Fruit fly (Drosophila melanogaster): ENCODE results near the gene CG6071.

Gene CG6071

DNA sequence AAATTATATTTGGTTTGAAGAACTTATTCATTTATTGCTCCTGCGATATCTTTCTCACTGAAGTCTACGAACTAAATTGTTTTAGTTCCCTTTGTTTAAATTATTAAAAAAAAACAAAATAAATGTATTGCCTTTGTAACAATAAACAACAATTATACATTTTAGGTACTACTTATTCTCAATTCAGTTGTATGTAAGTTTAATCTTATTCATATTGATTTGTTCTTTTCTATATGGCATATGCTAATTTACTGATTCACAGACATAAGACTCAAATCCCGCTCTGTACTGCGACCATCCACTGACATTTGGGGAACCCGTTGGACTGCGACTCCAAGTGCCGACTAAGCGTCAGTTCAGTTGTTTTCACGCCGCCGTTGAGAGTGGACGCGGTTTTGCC lies 14.7 kb downstream of the CG6071 start, which contains the start of gene CG32091:
Gene CG32091 (plus strand): TSS at position 301 of the 400 bp plus-strand sequence.
- TF ChIP-seq CG18262 (tag; optimal IDR thresholded peaks at IDR 0.05) (no peak), so (GFP tag; IDR thresholded peaks at IDR 0.05) (no peak), CG8388 (GFP tag; optimal IDR thresholded peaks at IDR 0.05) (no peak), CG13624 (GFP tag; optimal IDR thresholded peaks at IDR 0.05) (no peak), phol (tag; optimal IDR thresholded peaks at IDR 0.05) (no peak), Nf-YC (tag; optimal IDR thresholded peaks at IDR 0.05) (no peak), CG6791 (GFP tag; IDR thresholded peaks at IDR 0.05; ENCODE audit: partially characterized antibody) (no peak), CG1792 (GFP tag; optimal IDR thresholded peaks at IDR 0.05) (no peak), Kr (GFP tag; optimal IDR thresholded peaks at IDR 0.05) (no peak), Bgb (GFP tag; IDR thresholded peaks at IDR 0.05; ENCODE audit: partially characterized antibody) (no peak), CG16779 (GFP tag; IDR thresholded peaks at IDR 0.05) (0 out of 2 replicates have a peak, but pooled peaks have one; percentile 11), pum (GFP tag; optimal IDR thresholded peaks at IDR 0.05) (no peak), Rfx (GFP tag; IDR thresholded peaks at IDR 0.05) (no peak), D19B (GFP tag; optimal IDR thresholded peaks at IDR 0.05) (no peak), rib (GFP tag; IDR thresholded peaks at IDR 0.05) (0 out of 2 replicates have a peak, but pooled peaks have one; percentile 20), Pdp1 (GFP tag; optimal IDR thresholded peaks at IDR 0.05) (no peak), CG17568 (GFP tag; optimal IDR thresholded peaks at IDR 0.05) (no peak), CG30431 (GFP tag; optimal IDR thresholded peaks at IDR 0.05) (no peak)

DNA sequence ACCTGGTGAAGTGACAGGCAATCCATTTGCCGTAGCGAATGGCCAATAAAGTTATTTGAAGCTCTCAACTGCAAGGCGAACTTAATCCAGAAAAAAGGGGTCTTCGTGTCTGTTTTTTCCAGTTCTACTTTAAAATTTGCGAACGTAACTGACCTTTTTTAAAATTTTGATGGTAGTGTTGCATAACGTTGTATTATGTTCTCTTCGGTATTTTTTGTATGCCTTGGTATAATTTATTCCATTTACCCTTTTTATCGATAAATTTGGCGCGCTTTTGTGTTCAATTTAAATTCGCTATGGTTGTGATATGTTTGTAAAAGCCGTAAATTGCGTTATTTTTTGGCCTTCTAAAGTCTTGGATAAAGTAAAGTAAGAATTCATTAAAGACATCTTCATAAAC lies 15.1 kb downstream of the CG6071 start:
- peak; percentile 56; the same call in 1 of the 2 replicates for TF ChIP-seq CG13287 (GFP tag; IDR thresholded peaks at IDR 0.05; ENCODE audit: partially characterized antibody)
- peak; percentile 93 for TF ChIP-seq CG10267 (tag; optimal IDR thresholded peaks at IDR 0.05)
- TF ChIP-seq CG30403 (GFP tag; optimal IDR thresholded peaks at IDR 0.05), result no peak
- TF ChIP-seq CG1603 (tag; optimal IDR thresholded peaks at IDR 0.05), result peak; percentile 5
- TF ChIP-seq CG30020 (tag; optimal IDR thresholded peaks at IDR 0.05), result no peak
- no peak for TF ChIP-seq CG11398 (GFP tag; optimal IDR thresholded peaks at IDR 0.05)
- no peak for TF ChIP-seq bbx (GFP tag; IDR thresholded peaks at IDR 0.05; ENCODE audit: partially characterized antibody)
- no peak for TF ChIP-seq Lim3 (GFP tag; IDR thresholded peaks at IDR 0.05)
- peak; percentile 23 for TF ChIP-seq Med (GFP tag)
- peak; percentile 32; the same call in 1 of the 4 replicates for TF ChIP-seq Dll (GFP tag; IDR thresholded peaks at IDR 0.05; ENCODE audit: partially characterized antibody)
- peak; percentile 93 for TF ChIP-seq Dp (GFP tag; optimal IDR thresholded peaks at IDR 0.05)
- TF ChIP-seq Ets97D (GFP tag; optimal IDR thresholded peaks at IDR 0.05), result peak; percentile 33
- TF ChIP-seq BEAF-32 (GFP tag; optimal IDR thresholded peaks at IDR 0.05), result peak; percentile 36
- peak; percentile 61 for TF ChIP-seq pzg (GFP tag; optimal IDR thresholded peaks at IDR 0.05)
- TF ChIP-seq sens (GFP tag), result peak; percentile 32
- peak; percentile 57 for TF ChIP-seq CG15514 (GFP tag; optimal IDR thresholded peaks at IDR 0.05)
- TF ChIP-seq nerfin-1 (tag; optimal IDR thresholded peaks at IDR 0.05), result no peak
- TF ChIP-seq Sry-δ (GFP tag; optimal IDR thresholded peaks at IDR 0.05), result peak; percentile 46
- peak; percentile 91 for TF ChIP-seq vvl (GFP tag; IDR thresholded peaks at IDR 0.05)
- 0 out of 2 replicates have a peak, but pooled peaks have one; percentile 10 for TF ChIP-seq MBD-R2 (GFP tag; IDR thresholded peaks at IDR 0.05)
- peak; percentile 16 for TF ChIP-seq her (GFP tag; optimal IDR thresholded peaks at IDR 0.05)
- no peak for TF ChIP-seq corto (GFP tag; optimal IDR thresholded peaks at IDR 0.05)
- TF ChIP-seq Fer3 (tag; optimal IDR thresholded peaks at IDR 0.05), result no peak
- peak in 1 of 2 experiments; percentile 64 for TF ChIP-seq Pdp1 (GFP tag; optimal IDR thresholded peaks at IDR 0.05)
- peak in 1 of 2 experiments; percentile 50 for TF ChIP-seq eve (GFP tag; optimal IDR thresholded peaks at IDR 0.05)
- no peak for TF ChIP-seq Rfx (GFP tag; IDR thresholded peaks at IDR 0.05)
- no peak for TF ChIP-seq CG17912 (GFP tag; optimal IDR thresholded peaks at IDR 0.05)
- TF ChIP-seq crc (GFP tag; optimal IDR thresholded peaks at IDR 0.05), result no peak
- peak; percentile 48 for TF ChIP-seq CG2116 (GFP tag; optimal IDR thresholded peaks at IDR 0.05)
- TF ChIP-seq pb (GFP tag; optimal IDR thresholded peaks at IDR 0.05), result no peak
- TF ChIP-seq Sox102F (GFP tag; optimal IDR thresholded peaks at IDR 0.05), result no peak
- 0 out of 3 replicates have a peak, but pooled peaks have one; percentile 36 for TF ChIP-seq Doc3 (GFP tag; IDR thresholded peaks at IDR 0.05; ENCODE audit: partially characterized antibody)
- peak; percentile 21; the same call in 2 of the 3 replicates for TF ChIP-seq CG34224 (GFP tag; IDR thresholded peaks at IDR 0.05; ENCODE audit: partially characterized antibody)
